Fruit fly (Drosophila melanogaster) whole organism, embryonic: ENCODE results near the gene CG43367.

ENCODE experiments used
- ATbp ChIP-seq: fragments of 200-800 bp; sonication (Bioruptor generic); optimal IDR thresholded peaks from 2 replicates; lab custom pipeline; 2017; ENCODE audit warnings: missing biosample characterization, mild to moderate bottlenecking, missing genetic modification characterization, missing genetic modification reagents
- Atf3 ChIP-seq: fragments of 200-800 bp; sonication (Bioruptor generic); optimal IDR thresholded peaks from 3 replicates; lab custom pipeline; 2016; ENCODE audit warnings: missing biosample characterization, missing genetic modification characterization
- CG10366 ChIP-seq: fragments of 200-800 bp; sonication (Bioruptor generic); IDR thresholded peaks from 2 replicates; pipeline ENCODE4 v1.3.6; 2022; ENCODE audit warnings: missing biosample characterization, missing genetic modification characterization
- CG12071 ChIP-seq: fragments of 200-800 bp; sonication (Bioruptor generic); optimal IDR thresholded peaks from 3 replicates; lab custom pipeline; 2018; ENCODE audit warnings: missing biosample characterization, mild to moderate bottlenecking, missing genetic modification characterization
- CG12219 ChIP-seq: fragments of 200-800 bp; sonication (Bioruptor generic); optimal IDR thresholded peaks from 3 replicates; lab custom pipeline; 2018; ENCODE audit warnings: missing biosample characterization, mild to moderate bottlenecking, missing genetic modification characterization
- CG12236 ChIP-seq: fragments of 200-800 bp; sonication (Bioruptor generic); optimal IDR thresholded peaks from 2 replicates; lab custom pipeline; 2016; ENCODE audit warnings: missing biosample characterization, missing genetic modification characterization
- CG1233 ChIP-seq: fragments of 200-800 bp; sonication (Bioruptor generic); optimal IDR thresholded peaks from 4 replicates; lab custom pipeline; 2018; ENCODE audit warnings: missing biosample characterization, mild to moderate bottlenecking, missing genetic modification characterization
- CG16863 ChIP-seq: fragments of 200-800 bp; sonication (Bioruptor generic); optimal IDR thresholded peaks from 3 replicates; lab custom pipeline; 2016; ENCODE audit warnings: missing biosample characterization, missing genetic modification characterization
- CG2678 ChIP-seq: fragments of 200-800 bp; sonication (Bioruptor generic); optimal IDR thresholded peaks from 3 replicates; lab custom pipeline; 2019; ENCODE audit warnings: missing biosample characterization, mild to moderate bottlenecking, missing genetic modification characterization, moderate library complexity
- CG30020 ChIP-seq: fragments of 200-800 bp; optimal IDR thresholded peaks from 2 replicates; lab custom pipeline; 2019; ENCODE audit warnings: missing biosample characterization, mild to moderate bottlenecking, missing genetic modification characterization, moderate library complexity
- CG32532 ChIP-seq: fragments of 200-800 bp; sonication (Bioruptor generic); IDR thresholded peaks from 2 replicates; pipeline ENCODE4 v1.3.6; 2022; ENCODE audit warnings: missing biosample characterization, missing genetic modification characterization
- CG42726 ChIP-seq: fragments of 200-800 bp; sonication (Bioruptor generic); IDR thresholded peaks from 2 replicates; pipeline ENCODE4 v1.3.6; 2022; ENCODE audit warnings: missing biosample characterization, missing genetic modification characterization; ENCODE audit not compliant: partially characterized antibody
- CG4360 ChIP-seq: fragments of 200-800 bp; sonication (Bioruptor generic); IDR thresholded peaks from 2 replicates; pipeline ENCODE4 v1.3.6; 2022; ENCODE audit warnings: missing biosample characterization, missing genetic modification characterization
- CG6175 ChIP-seq: fragments of 200-800 bp; sonication (Bioruptor generic); IDR thresholded peaks from 3 replicates; pipeline ENCODE4 v1.3.6; 2022; ENCODE audit warnings: missing biosample characterization, missing genetic modification characterization
- CG7556 ChIP-seq: fragments of 200-800 bp; sonication (Bioruptor generic); optimal IDR thresholded peaks from 2 replicates; lab custom pipeline; 2017; ENCODE audit warnings: missing biosample characterization, mild to moderate bottlenecking, missing genetic modification characterization
- CG8290 ChIP-seq, 3 experiments: fragments of 200-800 bp; sonication (Bioruptor generic); optimal IDR thresholded peaks; 2 replicates each; lab custom pipeline; 2016 to 2019; ENCODE audit warnings: missing biosample characterization in 3 of 3, missing genetic modification characterization in 3 of 3, mild to moderate bottlenecking in 2 of 3, moderate library complexity in 1 of 3
- CG9609 ChIP-seq: fragments of 200-800 bp; sonication (Bioruptor generic); optimal IDR thresholded peaks from 3 replicates; lab custom pipeline; 2016; ENCODE audit warnings: missing biosample characterization, missing genetic modification characterization
- CHES-1-like ChIP-seq: fragments of 200-800 bp; sonication (Bioruptor generic); optimal IDR thresholded peaks from 2 replicates; lab custom pipeline; 2016; ENCODE audit warnings: missing biosample characterization, missing genetic modification characterization
- Dbx ChIP-seq: fragments of 200-800 bp; sonication (Bioruptor generic); IDR thresholded peaks from 3 replicates; pipeline ENCODE4 v1.3.6; 2022; ENCODE audit warnings: missing biosample characterization, missing genetic modification characterization
- Ets65A ChIP-seq: fragments of 200-800 bp; sonication (Bioruptor generic); peaks from one replicate; lab custom pipeline; 2016; ENCODE audit warnings: missing biosample characterization, missing genetic modification characterization
- MBD-R2 ChIP-seq: fragments of 200-800 bp; sonication (Bioruptor generic); IDR thresholded peaks from 2 replicates; pipeline ENCODE4 v1.3.6; 2022; ENCODE audit warnings: missing biosample characterization, missing genetic modification characterization
- Myb ChIP-seq: fragments of 200-800 bp; sonication (Bioruptor generic); optimal IDR thresholded peaks from 2 replicates; lab custom pipeline; 2016; ENCODE audit warnings: missing biosample characterization, missing genetic modification characterization
- NC2α ChIP-seq: fragments of 200-800 bp; sonication (Bioruptor generic); optimal IDR thresholded peaks from 2 replicates; lab custom pipeline; 2016; ENCODE audit warnings: missing biosample characterization, missing genetic modification characterization
- Nf-YA ChIP-seq: fragments of 200-800 bp; sonication (Bioruptor generic); IDR thresholded peaks from 2 replicates; pipeline ENCODE4 v1.3.6; 2022; ENCODE audit warnings: missing biosample characterization, missing genetic modification characterization
- Oli ChIP-seq: fragments of 200-800 bp; sonication (Bioruptor generic); optimal IDR thresholded peaks from 2 replicates; lab custom pipeline; 2018; ENCODE audit warnings: missing biosample characterization, mild to moderate bottlenecking, missing genetic modification characterization, moderate library complexity
- Poxn ChIP-seq: fragments of 200-800 bp; sonication (Bioruptor generic); IDR thresholded peaks from 2 replicates; pipeline ENCODE4 v1.3.6; 2022; ENCODE audit warnings: missing biosample characterization, missing genetic modification characterization
- Sox100B ChIP-seq: fragments of 200-800 bp; sonication (Bioruptor generic); optimal IDR thresholded peaks from 3 replicates; lab custom pipeline; 2018; ENCODE audit warnings: missing biosample characterization, mild to moderate bottlenecking, missing genetic modification characterization
- Ssrp ChIP-seq: fragments of 200-800 bp; sonication (Bioruptor generic); optimal IDR thresholded peaks from 2 replicates; lab custom pipeline; 2018; ENCODE audit warnings: missing biosample characterization, mild to moderate bottlenecking, missing genetic modification characterization, moderate library complexity
- Stat92E ChIP-seq, 3 experiments: fragments of >200 bp in 2 of 3; fragments of 200-800 bp in 1 of 3; sonication (Bioruptor generic) in 1 of 3; optimal IDR thresholded peaks; 2 replicates each; lab custom pipeline; 2017 to 2019; ENCODE audit warnings: missing biosample characterization in 3 of 3, missing genetic modification characterization in 3 of 3, mild to moderate bottlenecking in 1 of 3, moderate library complexity in 1 of 3
- Trl ChIP-seq, 3 experiments: fragments of >200 bp in 2 of 3; fragments of 200-800 bp in 1 of 3; sonication (Bioruptor generic) in 1 of 3; optimal IDR thresholded peaks; 2 replicates in 1 of 3; 3 replicates in 2 of 3; lab custom pipeline; 2016 to 2017; ENCODE audit warnings: missing biosample characterization in 1 of 3, missing genetic modification characterization in 1 of 3
- Xrp1 ChIP-seq: fragments of 200-800 bp; sonication (Bioruptor generic); IDR thresholded peaks from 2 replicates; pipeline ENCODE4 v1.3.6; 2022; ENCODE audit warnings: missing biosample characterization, missing genetic modification characterization
- ac ChIP-seq: fragments of 200-800 bp; sonication (Bioruptor generic); optimal IDR thresholded peaks from 3 replicates; lab custom pipeline; 2017; ENCODE audit warnings: missing biosample characterization, mild to moderate bottlenecking, missing genetic modification characterization
- ash1 ChIP-seq: fragments of 200-800 bp; sonication (Bioruptor generic); optimal IDR thresholded peaks from 2 replicates; lab custom pipeline; 2018; ENCODE audit warnings: missing biosample characterization, mild to moderate bottlenecking, missing genetic modification characterization
- ato ChIP-seq: fragments of 200-800 bp; sonication (Bioruptor generic); IDR thresholded peaks from 2 replicates; pipeline ENCODE4 v1.3.6; 2022; ENCODE audit warnings: missing biosample characterization, missing genetic modification characterization; ENCODE audit not compliant: partially characterized antibody
- az2 ChIP-seq: fragments of 200-800 bp; sonication (Bioruptor generic); optimal IDR thresholded peaks from 3 replicates; lab custom pipeline; 2016; ENCODE audit warnings: missing biosample characterization, missing genetic modification characterization
- ems ChIP-seq: fragments of 200-800 bp; sonication (Bioruptor generic); optimal IDR thresholded peaks from 3 replicates; lab custom pipeline; 2016; ENCODE audit warnings: missing biosample characterization, missing genetic modification characterization
- en ChIP-seq: fragments of 200-800 bp; sonication (Bioruptor generic); optimal IDR thresholded peaks from 2 replicates; lab custom pipeline; 2016; ENCODE audit warnings: missing biosample characterization, missing genetic modification characterization
- gce ChIP-seq: fragments of 200-800 bp; sonication (Bioruptor generic); IDR thresholded peaks from 3 replicates; pipeline ENCODE4 v1.3.6; 2022; ENCODE audit warnings: missing biosample characterization, missing genetic modification characterization
- gcm ChIP-seq: fragments of 200-800 bp; sonication (Bioruptor generic); optimal IDR thresholded peaks from 2 replicates; lab custom pipeline; 2019; ENCODE audit warnings: missing biosample characterization, mild to moderate bottlenecking, missing genetic modification characterization, moderate library complexity
- luna ChIP-seq: fragments of 200-800 bp; sonication (Bioruptor generic); optimal IDR thresholded peaks from 2 replicates; lab custom pipeline; 2016; ENCODE audit warnings: missing biosample characterization, missing genetic modification characterization
- maf-S ChIP-seq: fragments of 200-800 bp; sonication (Bioruptor generic); optimal IDR thresholded peaks from 2 replicates; lab custom pipeline; 2016; ENCODE audit warnings: missing biosample characterization, missing genetic modification characterization
- mam ChIP-seq: fragments of 200-800 bp; sonication (Bioruptor generic); optimal IDR thresholded peaks from 3 replicates; lab custom pipeline; 2016; ENCODE audit warnings: missing biosample characterization, missing genetic modification characterization
- pan ChIP-seq, 4 experiments: fragments of >200 bp in 3 of 4; fragments of 200-800 bp in 1 of 4; sonication (Bioruptor generic) in 1 of 4; optimal IDR thresholded peaks in 3 of 4; IDR thresholded peaks in 1 of 4; 2 replicates each; pipeline versions ENCODE4 v1.3.6 to Lab custom; 2017 to 2022; ENCODE audit warnings: missing biosample characterization in 2 of 4, missing genetic modification characterization in 2 of 4, mixed read lengths in 1 of 4
- peb ChIP-seq: fragments of 200-800 bp; sonication (Bioruptor generic); IDR thresholded peaks from 2 replicates; pipeline ENCODE4 v1.3.6; 2022; ENCODE audit warnings: missing biosample characterization, missing genetic modification characterization
- pum ChIP-seq: fragments of 200-800 bp; sonication (Bioruptor generic); optimal IDR thresholded peaks from 2 replicates; lab custom pipeline; 2016; ENCODE audit warnings: missing biosample characterization, missing genetic modification characterization
- ranshi ChIP-seq: fragments of 200-800 bp; sonication (Bioruptor generic); IDR thresholded peaks from 2 replicates; pipeline ENCODE4 v1.3.6; 2022; ENCODE audit warnings: missing biosample characterization, missing genetic modification characterization
- sqz ChIP-seq: fragments of 200-800 bp; sonication (Bioruptor generic); optimal IDR thresholded peaks from 3 replicates; lab custom pipeline; 2018; ENCODE audit warnings: missing biosample characterization, mild to moderate bottlenecking, missing genetic modification characterization
- trem ChIP-seq: fragments of 200-800 bp; optimal IDR thresholded peaks from 3 replicates; lab custom pipeline; 2019; ENCODE audit warnings: missing biosample characterization, mild to moderate bottlenecking, missing genetic modification characterization, moderate library complexity
- usp ChIP-seq: fragments of >200 bp; optimal IDR thresholded peaks from 2 replicates; lab custom pipeline; 2017; ENCODE audit warnings: missing biosample characterization, missing genetic modification characterization
- wdn ChIP-seq: fragments of 200-800 bp; sonication (Bioruptor generic); IDR thresholded peaks from 2 replicates; pipeline ENCODE4 v1.3.6; 2022; ENCODE audit warnings: missing biosample characterization, missing genetic modification characterization

The CG43367 gene

dm6 chr3L:4254301-4254834 is 60.6 kb downstream of the CG43367 start, which contains the start of the genes ago and CG1265 (continued):
- TF ChIP-seq trem (tag; lab: Kevin White, UChicago) (peak; percentile 36), wdn (GFP tag; lab: Robert Waterston, UW) (no peak), ATbp (GFP tag; lab: Kevin White, UChicago) (no peak), Myb (GFP tag; lab: Kevin White, UChicago) (no peak), pum (no peak), ems (GFP tag; lab: Kevin White, UChicago) (no peak), CG30020 (tag; lab: Kevin White, UChicago) (peak; percentile 47), mam (GFP tag; lab: Kevin White, UChicago) (no peak), CG7556 (peak; percentile 23), sqz (GFP tag; lab: Kevin White, UChicago) (peak; percentile 53), Nf-YA (GFP tag; lab: Robert Waterston, UW) (no peak), Trl (optimal IDR thresholded peaks at IDR 0.05; lab: Kevin White, UChicago) (no peak), Trl (GFP tag; optimal IDR thresholded peaks at IDR 0.05; lab: Kevin White, UChicago) (no peak), Oli (tag; lab: Kevin White, UChicago) (peak; percentile 31), CG9609 (peak; percentile 10), CG42726 (GFP tag; lab: Robert Waterston, UW) (no peak), Stat92E (GFP tag; optimal IDR thresholded peaks at IDR 0.05; lab: Kevin White, UChicago) (no peak), Dbx (GFP tag; lab: Robert Waterston, UW) (0 out of 3 replicates have a peak, but pooled peaks have one; percentile 32), Sox100B (GFP tag; lab: Kevin White, UChicago) (no peak), luna (GFP tag; lab: Kevin White, UChicago) (no peak), CG12236 (GFP tag; lab: Kevin White, UChicago) (no peak), gce (GFP tag; lab: Robert Waterston, UW) (no peak), Ssrp (tag; lab: Kevin White, UChicago) (peak; percentile 48), NC2α (GFP tag; lab: Kevin White, UChicago) (no peak), pan (optimal IDR thresholded peaks at IDR 0.05; lab: Kevin White, UChicago) (no peak), pan (GFP tag; optimal IDR thresholded peaks at IDR 0.05 in 1 of 2, IDR thresholded peaks at IDR 0.05 in 1 of 2) (peak in 1 of 2 experiments; percentile 39), MBD-R2 (no peak; the same call in 1 of the 2 replicates), CG1233 (GFP tag; lab: Kevin White, UChicago) (no peak), CG10366 (peak; percentile 9; the same call in 1 of the 2 replicates), maf-S (GFP tag; lab: Kevin White, UChicago) (no peak), peb (GFP tag; lab: Robert Waterston, UW) (no peak), CG16863 (GFP tag; lab: Kevin White, UChicago) (no peak), ash1 (GFP tag; lab: Kevin White, UChicago) (no peak), Xrp1 (GFP tag; lab: Robert Waterston, UW) (no peak), CG12219 (GFP tag; lab: Kevin White, UChicago) (no peak), CHES-1-like (GFP tag; lab: Kevin White, UChicago) (no peak), Poxn (GFP tag; lab: Robert Waterston, UW) (no peak), az2 (GFP tag; lab: Kevin White, UChicago) (peak; percentile 3), usp (GFP tag; lab: Kevin White, UChicago) (no peak), ac (GFP tag; lab: Kevin White, UChicago) (no peak), ato (GFP tag; lab: Robert Waterston, UW) (no peak), gcm (GFP tag; lab: Kevin White, UChicago) (no peak), CG8290 (GFP tag; optimal IDR thresholded peaks at IDR 0.05; lab: Kevin White, UChicago) (no peak), CG8290 (tag; optimal IDR thresholded peaks at IDR 0.05; lab: Kevin White, UChicago) (peak in 1 of 2 experiments; percentile 53), Ets65A (peak; percentile 63), CG2678 (peak; percentile 54), CG32532 (GFP tag; lab: Robert Waterston, UW) (peak; percentile 8), CG12071 (GFP tag; lab: Kevin White, UChicago) (no peak), CG4360 (GFP tag; lab: Robert Waterston, UW) (no peak), ranshi (GFP tag; lab: Robert Waterston, UW) (peak; percentile 50), en (no peak), CG6175 (no peak), Atf3 (GFP tag; lab: Kevin White, UChicago) (no peak)
